Fruit fly (Drosophila melanogaster): ENCODE results near the gene lic.

The lic gene

dm6 chrX:13099919-13100318 is 9.0 kb downstream of the lic start (continued):
- TF ChIP-seq Taf1 (GFP tag; IDR thresholded peaks at IDR 0.05) (peak; percentile 78), CG3163 (GFP tag; optimal IDR thresholded peaks at IDR 0.05) (no peak), CoRest (tag; optimal IDR thresholded peaks at IDR 0.05) (peak; percentile 87), CG2202 (tag; optimal IDR thresholded peaks at IDR 0.05) (peak; percentile 33), HmgZ (tag; optimal IDR thresholded peaks at IDR 0.05) (peak; percentile 84), slbo (GFP tag; IDR thresholded peaks at IDR 0.05) (peak; percentile 94), Sox102F (GFP tag; optimal IDR thresholded peaks at IDR 0.05) (peak; percentile 82), Med (GFP tag) (peak; percentile 85), CG7357 (GFP tag; IDR thresholded peaks at IDR 0.05) (peak; percentile 83), az2 (GFP tag; optimal IDR thresholded peaks at IDR 0.05) (peak; percentile 61), TFAM (GFP tag; optimal IDR thresholded peaks at IDR 0.05) (no peak), jumu (GFP tag; optimal IDR thresholded peaks at IDR 0.05) (peak; percentile 1), Xbp1 (GFP tag; optimal IDR thresholded peaks at IDR 0.05) (peak; percentile 79), CG1024 (GFP tag; IDR thresholded peaks at IDR 0.05) (peak; percentile 61), tgo (GFP tag; IDR thresholded peaks at IDR 0.05) (peak; percentile 91), CG6683 (GFP tag; optimal IDR thresholded peaks at IDR 0.05) (peak; percentile 47), chif (GFP tag; optimal IDR thresholded peaks at IDR 0.05) (no peak), Dref (GFP tag; IDR thresholded peaks at IDR 0.05) (no peak), CG8281 (tag; optimal IDR thresholded peaks at IDR 0.05) (peak; percentile 59), D (optimal IDR thresholded peaks at IDR 0.05) (no peak), D (GFP tag; optimal IDR thresholded peaks at IDR 0.05) (peak; percentile 56), sisA (GFP tag; IDR thresholded peaks at IDR 0.05) (peak; percentile 75), esg (GFP tag; conservative IDR thresholded peaks at IDR 0.05) (peak; percentile 75), ara (GFP tag; IDR thresholded peaks at IDR 0.05) (peak; percentile 79), CG14441 (GFP tag; IDR thresholded peaks at IDR 0.05) (peak; percentile 94), aop (GFP tag; IDR thresholded peaks at IDR 0.05) (0 out of 2 replicates have a peak, but pooled peaks have one; percentile 37), CG4328 (GFP tag; optimal IDR thresholded peaks at IDR 0.05) (peak; percentile 38), bsh (GFP tag; optimal IDR thresholded peaks at IDR 0.05) (peak in 1 of 2 experiments; percentile 83), Mad (GFP tag; optimal IDR thresholded peaks at IDR 0.05) (no peak), C15 (GFP tag; IDR thresholded peaks at IDR 0.05) (no peak), Scr (GFP tag; IDR thresholded peaks at IDR 0.05; ENCODE audit: partially characterized antibody) (no peak), her (GFP tag; optimal IDR thresholded peaks at IDR 0.05) (no peak), chn (GFP tag; optimal IDR thresholded peaks at IDR 0.05) (no peak), pfk (GFP tag; optimal IDR thresholded peaks at IDR 0.05) (no peak), CG9932 (GFP tag; IDR thresholded peaks at IDR 0.05) (peak; percentile 92), dm (GFP tag; optimal IDR thresholded peaks at IDR 0.05) (no peak), sna (GFP tag; IDR thresholded peaks at IDR 0.05; ENCODE audit: partially characterized antibody) (no peak), CkIIα-i1 (GFP tag; IDR thresholded peaks at IDR 0.05) (no peak), ro (GFP tag; IDR thresholded peaks at IDR 0.05) (peak; percentile 53), Deaf1 (tag; optimal IDR thresholded peaks at IDR 0.05) (peak; percentile 62), da (GFP tag; optimal IDR thresholded peaks at IDR 0.05) (no peak), CG9609 (GFP tag; optimal IDR thresholded peaks at IDR 0.05) (no peak), Sox100B (GFP tag; optimal IDR thresholded peaks at IDR 0.05) (peak; percentile 64), CG6791 (GFP tag; IDR thresholded peaks at IDR 0.05; ENCODE audit: partially characterized antibody) (no peak), hth (optimal IDR thresholded peaks at IDR 0.05) (no peak), knrl (GFP tag; IDR thresholded peaks at IDR 0.05; ENCODE audit: partially characterized antibody) (no peak), CG13424 (tag; optimal IDR thresholded peaks at IDR 0.05) (peak; percentile 89), dmrt11E (tag; optimal IDR thresholded peaks at IDR 0.05) (peak; percentile 45), CG17912 (GFP tag; optimal IDR thresholded peaks at IDR 0.05) (peak; percentile 13), odd (GFP tag; optimal IDR thresholded peaks at IDR 0.05) (peak; percentile 65), row (GFP tag; IDR thresholded peaks at IDR 0.05) (peak; percentile 90), PHDP (tag; optimal IDR thresholded peaks at IDR 0.05) (peak; percentile 88)

Measured in whole organism, embryonic.